Fruit fly (Drosophila melanogaster): ENCODE measurements around the gene msk.

msk gene

dm6 chr3L:8091650-8092068 is 24.3 kb upstream of the msk start, which contains the start of gene CG7565 (continued):
- no peak for TF ChIP-seq Stat92E (GFP tag; optimal IDR thresholded peaks at IDR 0.05)
- no peak for TF ChIP-seq insv (GFP tag; optimal IDR thresholded peaks at IDR 0.05)
- TF ChIP-seq Spps (tag; optimal IDR thresholded peaks at IDR 0.05) = no peak
- TF ChIP-seq tin (GFP tag; optimal IDR thresholded peaks at IDR 0.05) = peak; percentile 38
- peak; percentile 44 for TF ChIP-seq ind (GFP tag; optimal IDR thresholded peaks at IDR 0.05)
- no peak for TF ChIP-seq CG4820 (GFP tag; optimal IDR thresholded peaks at IDR 0.05)
- no peak for TF ChIP-seq hb (GFP tag; IDR thresholded peaks at IDR 0.05; ENCODE audit: partially characterized antibody)
- TF ChIP-seq Deaf1 (tag; optimal IDR thresholded peaks at IDR 0.05) = peak; percentile 36
- peak; percentile 6; the same call in 1 of the 2 replicates for TF ChIP-seq slbo (GFP tag; IDR thresholded peaks at IDR 0.05)
- TF ChIP-seq tup (GFP tag; optimal IDR thresholded peaks at IDR 0.05) = peak; percentile 33
- no peak for TF ChIP-seq CG15073 (GFP tag; optimal IDR thresholded peaks at IDR 0.05)
- TF ChIP-seq ham (GFP tag; IDR thresholded peaks at IDR 0.05) = no peak
- TF ChIP-seq bbx (GFP tag; IDR thresholded peaks at IDR 0.05; ENCODE audit: partially characterized antibody) = peak; percentile 59; the same call in 1 of the 2 replicates
- peak; percentile 65 for TF ChIP-seq sug (tag; optimal IDR thresholded peaks at IDR 0.05)
- TF ChIP-seq h (optimal IDR thresholded peaks at IDR 0.05) = no peak
- TF ChIP-seq CG31388 (GFP tag; optimal IDR thresholded peaks at IDR 0.05) = no peak
- TF ChIP-seq Atf6 (GFP tag; IDR thresholded peaks at IDR 0.05) = peak; percentile 59; the same call in 1 of the 2 replicates
- TF ChIP-seq chn (GFP tag; optimal IDR thresholded peaks at IDR 0.05) = peak; percentile 16
- no peak for TF ChIP-seq CG1529 (GFP tag; optimal IDR thresholded peaks at IDR 0.05)
- peak in 1 of 2 experiments; percentile 17 for TF ChIP-seq tll (GFP tag; optimal IDR thresholded peaks at IDR 0.05)
- TF ChIP-seq dati (GFP tag; IDR thresholded peaks at IDR 0.05) = no peak
- no peak for TF ChIP-seq Usf (GFP tag; optimal IDR thresholded peaks at IDR 0.05)
- TF ChIP-seq C15 (GFP tag; IDR thresholded peaks at IDR 0.05) = no peak
- TF ChIP-seq ken (GFP tag; IDR thresholded peaks at IDR 0.05) = no peak; the same call in 2 of the 3 replicates
- no peak for TF ChIP-seq chinmo (GFP tag; IDR thresholded peaks at IDR 0.05; ENCODE audit: partially characterized antibody)
- peak; percentile 41 for TF ChIP-seq NC2β (GFP tag; optimal IDR thresholded peaks at IDR 0.05)
- peak in 1 of 2 experiments; percentile 88 for TF ChIP-seq Pdp1 (GFP tag; optimal IDR thresholded peaks at IDR 0.05)
- no peak for TF ChIP-seq CG5245 (GFP tag; optimal IDR thresholded peaks at IDR 0.05)
- peak; percentile 5 for TF ChIP-seq CG8924 (tag; optimal IDR thresholded peaks at IDR 0.05)
- TF ChIP-seq Fer1 (GFP tag; optimal IDR thresholded peaks at IDR 0.05) = peak; percentile 81
- peak; percentile 60; the same call in 1 of the 3 replicates for TF ChIP-seq Doc3 (GFP tag; IDR thresholded peaks at IDR 0.05; ENCODE audit: partially characterized antibody)
- no peak for TF ChIP-seq D (optimal IDR thresholded peaks at IDR 0.05)
- no peak for TF ChIP-seq D (GFP tag; optimal IDR thresholded peaks at IDR 0.05)
- TF ChIP-seq gcm (GFP tag; optimal IDR thresholded peaks at IDR 0.05) = no peak
- TF ChIP-seq CG17359 (tag; optimal IDR thresholded peaks at IDR 0.05) = peak; percentile 38
- peak; percentile 19 for TF ChIP-seq Asciz (GFP tag; optimal IDR thresholded peaks at IDR 0.05)
- peak; percentile 18 for TF ChIP-seq CG12942 (GFP tag; optimal IDR thresholded peaks at IDR 0.05)
- no peak; the same call in 1 of the 2 replicates for TF ChIP-seq amos (GFP tag; IDR thresholded peaks at IDR 0.05; ENCODE audit: partially characterized antibody)
- no peak for TF ChIP-seq Sox100B (GFP tag; optimal IDR thresholded peaks at IDR 0.05)
- TF ChIP-seq chm (GFP tag; IDR thresholded peaks at IDR 0.05) = peak; percentile 75
- 0 out of 2 replicates have a peak, but pooled peaks have one; percentile 5 for TF ChIP-seq ara (GFP tag; IDR thresholded peaks at IDR 0.05)
- peak; percentile 69 for TF ChIP-seq CG1603 (tag; optimal IDR thresholded peaks at IDR 0.05)
- TF ChIP-seq HLH3B (GFP tag; IDR thresholded peaks at IDR 0.05) = peak; percentile 39; the same call in 1 of the 2 replicates
- TF ChIP-seq twi (tag; optimal IDR thresholded peaks at IDR 0.05) = no peak
- peak; percentile 15; the same call in 1 of the 2 replicates for TF ChIP-seq lmd (GFP tag; IDR thresholded peaks at IDR 0.05)
- TF ChIP-seq CG8089 (GFP tag; optimal IDR thresholded peaks at IDR 0.05) = peak; percentile 17
- TF ChIP-seq CG14014 (GFP tag; IDR thresholded peaks at IDR 0.05) = no peak
- no peak for TF ChIP-seq ab (GFP tag; optimal IDR thresholded peaks at IDR 0.05)
- TF ChIP-seq lov (optimal IDR thresholded peaks at IDR 0.05) = no peak
- no peak for TF ChIP-seq lov (GFP tag; IDR thresholded peaks at IDR 0.05)
- no peak for TF ChIP-seq Hr3 (GFP tag; optimal IDR thresholded peaks at IDR 0.05)

All from whole organism, embryonic.